Worm (Caenorhabditis elegans): ENCODE data around the gene K01A11.3.

K01A11.3 gene

ce11 chrIII:3487133-3487532 is 34.7 kb upstream of the K01A11.3 start:
- TF ChIP-seq egl-27 (tag; optimal IDR thresholded peaks at IDR 0.05) (no peak), Y55F3AM.14 (GFP tag; optimal IDR thresholded peaks at IDR 0.05) (no peak), peb-1 (tag; optimal IDR thresholded peaks at IDR 0.05) (no peak), sem-4 (tag; optimal IDR thresholded peaks at IDR 0.05) (no peak), unc-39 (tag; optimal IDR thresholded peaks at IDR 0.05) (no peak), blmp-1 (tag; optimal IDR thresholded peaks at IDR 0.05; ENCODE audit: insufficient read depth) (no peak), R02D3.7 (tag; optimal IDR thresholded peaks at IDR 0.05) (no peak), mbf-1 (tag; optimal IDR thresholded peaks at IDR 0.05) (no peak)

- no peak for TF ChIP-seq nhr-12 (tag; optimal IDR thresholded peaks at IDR 0.05)
- peak; percentile 30 for TF ChIP-seq sma-3 (GFP tag; optimal IDR thresholded peaks at IDR 0.05)
- TF ChIP-seq aly-2 (tag; optimal IDR thresholded peaks at IDR 0.05): no peak
- TF ChIP-seq R02D3.7 (tag; optimal IDR thresholded peaks at IDR 0.05): no peak
- TF ChIP-seq blmp-1 (tag; optimal IDR thresholded peaks at IDR 0.05; ENCODE audit: insufficient read depth): peak; percentile 55
- no peak for TF ChIP-seq nhr-6 (tag; optimal IDR thresholded peaks at IDR 0.05)
- TF ChIP-seq lin-11 (tag; optimal IDR thresholded peaks at IDR 0.05): no peak
Observed at ce11 chrIII:3486055-3486454, 33.6 kb upstream of the K01A11.3 start.

ce11 chrIII:3484995-3485394 is 32.6 kb upstream of the K01A11.3 start:
- TF ChIP-seq snpc-4 (tag; optimal IDR thresholded peaks at IDR 0.05): no peak
- TF ChIP-seq crh-2 (tag; optimal IDR thresholded peaks at IDR 0.05): no peak
- no peak for TF ChIP-seq unc-62 (GFP tag; optimal IDR thresholded peaks at IDR 0.05)
- no peak for TF ChIP-seq fos-1 (tag; optimal IDR thresholded peaks at IDR 0.05)
- TF ChIP-seq elt-3 (tag; optimal IDR thresholded peaks at IDR 0.05): no peak
- TF ChIP-seq R02D3.7 (tag; optimal IDR thresholded peaks at IDR 0.05): no peak

ce11 chrIII:3482291-3482690 is 29.9 kb upstream of the K01A11.3 start, which contains the start of gene C34C12.6:
Gene C34C12.6 (plus strand): TSS chrIII:3482591.
- TF ChIP-seq sem-4 (tag; optimal IDR thresholded peaks at IDR 0.05): no peak
- no peak for TF ChIP-seq blmp-1 (tag; optimal IDR thresholded peaks at IDR 0.05; ENCODE audit: insufficient read depth)
- no peak for TF ChIP-seq unc-62 (GFP tag; optimal IDR thresholded peaks at IDR 0.05)

DNA sequence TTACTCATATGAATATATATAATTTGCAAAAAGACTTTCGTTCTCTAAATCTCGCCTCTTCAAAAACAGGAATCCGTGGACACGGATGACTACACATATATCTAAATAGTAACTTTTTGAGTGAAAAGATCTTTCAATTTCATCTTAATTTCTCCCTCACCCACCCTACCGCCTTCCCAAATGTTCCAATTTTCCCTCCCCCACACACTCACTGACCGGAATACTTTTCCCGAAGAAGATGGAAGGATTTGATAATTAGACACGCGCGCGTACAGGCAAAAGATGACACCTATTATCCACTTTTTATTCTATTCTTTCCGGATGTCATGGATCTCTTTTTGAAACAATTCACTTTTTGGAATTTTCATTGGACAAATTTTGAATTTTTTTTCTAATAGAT is 28.5 kb upstream of the K01A11.3 start:
- TF ChIP-seq R02D3.7 (tag; optimal IDR thresholded peaks at IDR 0.05): no peak
- no peak for TF ChIP-seq unc-62 (GFP tag; optimal IDR thresholded peaks at IDR 0.05)
- TF ChIP-seq mbf-1 (tag; optimal IDR thresholded peaks at IDR 0.05): no peak
- no peak for TF ChIP-seq elt-3 (tag; optimal IDR thresholded peaks at IDR 0.05)
- no peak for TF ChIP-seq gmeb-1 (tag; optimal IDR thresholded peaks at IDR 0.05)
- no peak for TF ChIP-seq ZK546.5 (tag; optimal IDR thresholded peaks at IDR 0.05)
- peak; percentile 15 for TF ChIP-seq blmp-1 (tag; optimal IDR thresholded peaks at IDR 0.05; ENCODE audit: insufficient read depth)

- no peak for TF ChIP-seq peb-1 (tag; optimal IDR thresholded peaks at IDR 0.05)
- TF ChIP-seq sma-3 (GFP tag; optimal IDR thresholded peaks at IDR 0.05): peak; percentile 40
Observed at ce11 chrIII:3480236-3480635, 27.8 kb upstream of the K01A11.3 start.

DNA sequence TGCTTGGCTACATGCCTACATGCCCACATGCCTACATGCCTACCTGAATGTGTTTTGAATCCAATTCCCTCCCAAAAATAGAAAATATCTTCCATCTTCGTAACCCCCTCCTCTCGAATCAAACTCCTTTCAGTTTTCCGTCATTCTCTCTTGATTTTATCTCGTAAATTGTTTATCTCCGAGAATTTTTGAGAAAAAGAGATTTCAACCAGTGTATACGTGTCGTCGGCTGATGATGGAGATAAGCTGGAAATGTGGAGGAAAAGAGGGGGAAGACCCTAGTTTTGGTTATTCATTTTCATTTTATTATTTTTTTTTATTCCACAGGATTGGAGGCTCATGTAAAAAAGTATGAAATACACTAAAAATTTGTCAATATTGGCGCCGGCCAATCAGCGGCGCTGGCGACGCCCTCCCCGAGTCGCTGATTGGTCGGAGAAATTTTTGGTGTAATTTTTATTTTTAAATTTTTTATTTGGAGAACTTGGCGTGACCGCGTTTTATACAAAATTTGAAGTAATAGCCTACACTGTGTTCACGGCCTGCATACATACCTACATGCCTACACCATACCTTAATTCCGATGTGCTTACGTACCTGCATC is 26.5 kb upstream of the K01A11.3 start:
- TF ChIP-seq nhr-21 (tag; optimal IDR thresholded peaks at IDR 0.05) (no peak), ceh-16 (tag; optimal IDR thresholded peaks at IDR 0.05) (peak; percentile 44), ZK546.5 (tag; optimal IDR thresholded peaks at IDR 0.05) (no peak), elt-1 (tag; optimal IDR thresholded peaks at IDR 0.05) (peak; percentile 58), zag-1 (tag; optimal IDR thresholded peaks at IDR 0.05) (no peak), crh-2 (tag; optimal IDR thresholded peaks at IDR 0.05) (no peak)

DNA sequence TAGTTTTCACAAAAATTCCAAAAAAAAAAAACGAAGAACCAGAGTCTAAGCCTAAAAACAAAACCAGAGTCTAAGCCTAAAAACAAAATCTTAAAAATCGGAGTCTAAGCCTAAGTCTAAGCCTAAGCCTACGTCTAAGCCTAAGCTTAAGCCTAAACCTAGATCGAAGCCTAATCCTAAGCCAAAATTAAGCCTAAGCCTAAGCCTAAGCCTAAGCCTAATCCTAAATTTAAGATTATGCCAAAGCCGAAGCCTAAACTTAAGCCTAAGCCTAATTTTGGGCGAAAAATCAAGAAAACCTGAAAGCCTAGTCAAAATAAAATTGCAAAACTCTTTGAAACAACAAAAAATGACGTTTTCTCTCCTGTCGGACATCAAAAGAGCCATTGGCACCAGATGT is 25.0 kb upstream of the K01A11.3 start:
- no peak for TF ChIP-seq nhr-11 (tag; optimal IDR thresholded peaks at IDR 0.05)
- no peak for TF ChIP-seq blmp-1 (tag; optimal IDR thresholded peaks at IDR 0.05; ENCODE audit: insufficient read depth)
- TF ChIP-seq lin-13 (GFP tag; optimal IDR thresholded peaks at IDR 0.05): no peak
- no peak for TF ChIP-seq alr-1 (tag; optimal IDR thresholded peaks at IDR 0.05)
- TF ChIP-seq nhr-129 (tag; optimal IDR thresholded peaks at IDR 0.05): no peak
- TF ChIP-seq nhr-6 (tag; optimal IDR thresholded peaks at IDR 0.05): no peak
- TF ChIP-seq mdl-1 (tag; optimal IDR thresholded peaks at IDR 0.05): no peak
- TF ChIP-seq nhr-12 (tag; optimal IDR thresholded peaks at IDR 0.05): no peak
- no peak for TF ChIP-seq peb-1 (tag; optimal IDR thresholded peaks at IDR 0.05)
- TF ChIP-seq sem-4 (tag; optimal IDR thresholded peaks at IDR 0.05): no peak
- TF ChIP-seq lin-11 (tag; optimal IDR thresholded peaks at IDR 0.05): no peak
- no peak for TF ChIP-seq ceh-16 (tag; optimal IDR thresholded peaks at IDR 0.05)
- no peak for TF ChIP-seq ztf-11 (tag; optimal IDR thresholded peaks at IDR 0.05)
- TF ChIP-seq snpc-4 (tag; optimal IDR thresholded peaks at IDR 0.05): no peak
- no peak for TF ChIP-seq nhr-10 (tag; optimal IDR thresholded peaks at IDR 0.05)
- no peak for TF ChIP-seq C34F6.9 (tag; optimal IDR thresholded peaks at IDR 0.05)
- no peak for TF ChIP-seq nhr-23 (tag; optimal IDR thresholded peaks at IDR 0.05)
- no peak for TF ChIP-seq nhr-21 (tag; optimal IDR thresholded peaks at IDR 0.05)
- TF ChIP-seq ztf-4 (tag; optimal IDR thresholded peaks at IDR 0.05): no peak
- no peak for TF ChIP-seq mab-5 (tag; optimal IDR thresholded peaks at IDR 0.05)

Measured in whole organism, L2 larva.